Worm (Caenorhabditis elegans) whole organism, L4/young adult: Measurements from ENCODE around the gene ebax-1.

Experiments
- W03F9.2 ChIP-seq: fragments of 150-350 bp; optimal IDR thresholded peaks from 2 replicates; lab custom pipeline; 2014; ENCODE audit warnings: missing biosample characterization, missing genetic modification characterization
- him-1 ChIP-seq: sonication (generic microtip); optimal IDR thresholded peaks from 2 replicates; lab custom pipeline; 2016; ENCODE audit warnings: missing genotype, missing genetic modification reagents, missing genetic modification characterization, missing compliant biosample characterization

DNA sequence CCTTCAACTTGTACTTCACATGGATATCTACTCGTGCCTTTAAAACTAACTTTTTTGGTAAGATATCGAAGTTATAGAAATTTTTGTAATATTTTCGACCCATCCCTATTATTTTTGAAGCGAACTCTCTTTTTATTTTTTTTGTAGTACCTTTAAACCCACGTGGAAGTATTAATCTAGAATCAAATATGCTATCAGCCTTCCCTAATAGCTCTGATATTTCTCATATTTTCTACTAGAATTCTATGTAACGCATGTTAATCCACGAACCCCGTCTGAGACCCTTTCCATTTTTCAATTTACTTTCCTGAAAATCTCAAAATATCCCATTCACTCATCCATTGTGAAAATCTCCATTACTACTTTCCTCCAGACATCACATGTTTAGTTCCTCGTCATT lies 13.4 kb upstream of the ebax-1 start:
- TF ChIP-seq W03F9.2 (no peak), him-1 (tag; lab: Kevin White, UChicago) (no peak)
